Fruit fly (Drosophila melanogaster) whole organism, prepupa: ENCODE results near the gene CG9222.

ENCODE experiments used
- CG11294 ChIP-seq: fragments of 200-800 bp; sonication (Bioruptor generic); IDR thresholded peaks from 2 replicates; pipeline ENCODE4 v1.3.6; 2022; ENCODE audit warnings: missing biosample characterization, missing genetic modification characterization
- CG6163 ChIP-seq: fragments of 200-800 bp; sonication (Bioruptor generic); IDR thresholded peaks from 3 replicates; pipeline ENCODE4 v1.3.6; 2022; ENCODE audit warnings: missing biosample characterization, missing genetic modification characterization
- CG6792 ChIP-seq: fragments of 200-800 bp; sonication (Bioruptor generic); optimal IDR thresholded peaks from 3 replicates; lab custom pipeline; 2016; ENCODE audit warnings: missing biosample characterization, missing genetic modification characterization
- CG8119 ChIP-seq: fragments of 200-800 bp; sonication (Bioruptor generic); IDR thresholded peaks from 3 replicates; pipeline ENCODE4 v1.3.6; 2022; ENCODE audit warnings: missing biosample characterization, missing genetic modification characterization
- CG8632 ChIP-seq: fragments of 200-800 bp; sonication (Bioruptor generic); optimal IDR thresholded peaks from 3 replicates; lab custom pipeline; 2016; ENCODE audit warnings: missing biosample characterization, missing genetic modification characterization
- Eip78C ChIP-seq: fragments of 200-800 bp; sonication (Bioruptor generic); peaks from one replicate; lab custom pipeline; 2016; ENCODE audit warnings: missing biosample characterization, missing genetic modification characterization
- Eip93F ChIP-seq: fragments of 200-800 bp; sonication (Bioruptor generic); optimal IDR thresholded peaks from 2 replicates; lab custom pipeline; 2016; ENCODE audit warnings: missing biosample characterization, mild to moderate bottlenecking, missing genetic modification characterization
- Ets21C ChIP-seq: fragments of 200-800 bp; sonication (Bioruptor generic); optimal IDR thresholded peaks from 3 replicates; lab custom pipeline; 2016; ENCODE audit warnings: missing biosample characterization, missing genetic modification characterization
- Hr38 ChIP-seq: sonication (Bioruptor generic); optimal IDR thresholded peaks from 2 replicates; lab custom pipeline; 2016; ENCODE audit warnings: missing biosample characterization, missing genetic modification characterization
- Lpt ChIP-seq: fragments of 200-800 bp; sonication (Bioruptor generic); optimal IDR thresholded peaks from 3 replicates; lab custom pipeline; 2016; ENCODE audit warnings: missing biosample characterization, missing genetic modification characterization
- Met ChIP-seq: fragments of 200-800 bp; sonication (Bioruptor generic); optimal IDR thresholded peaks from 3 replicates; lab custom pipeline; 2016; ENCODE audit warnings: missing biosample characterization, missing genetic modification characterization
- achi ChIP-seq: fragments of 200-800 bp; sonication (Bioruptor generic); optimal IDR thresholded peaks from 3 replicates; lab custom pipeline; 2016; ENCODE audit warnings: missing biosample characterization, missing genetic modification characterization
- dac ChIP-seq: fragments of 200-800 bp; sonication (Bioruptor generic); optimal IDR thresholded peaks from 2 replicates; lab custom pipeline; 2017; ENCODE audit warnings: missing biosample characterization, mild to moderate bottlenecking, missing genetic modification characterization
- lz ChIP-seq: fragments of 200-800 bp; sonication (Bioruptor generic); optimal IDR thresholded peaks from 3 replicates; lab custom pipeline; 2016; ENCODE audit warnings: missing biosample characterization, missing genetic modification characterization
- salr ChIP-seq, 2 experiments: fragments of 200-800 bp; sonication (Bioruptor generic); optimal IDR thresholded peaks; 3 replicates each; lab custom pipeline; 2016 to 2018; ENCODE audit warnings: missing biosample characterization in 2 of 2, missing genetic modification characterization in 2 of 2, mild to moderate bottlenecking in 1 of 2
- spab ChIP-seq: fragments of 200-800 bp; sonication (Bioruptor generic); optimal IDR thresholded peaks from 2 replicates; lab custom pipeline; 2017; ENCODE audit warnings: missing biosample characterization, mild to moderate bottlenecking, missing genetic modification characterization, missing genetic modification reagents
- vri ChIP-seq: fragments of 200-800 bp; sonication (Bioruptor generic); optimal IDR thresholded peaks from 3 replicates; lab custom pipeline; 2016; ENCODE audit warnings: missing biosample characterization, mild to moderate bottlenecking, missing genetic modification characterization

Gene CG9222

DNA sequence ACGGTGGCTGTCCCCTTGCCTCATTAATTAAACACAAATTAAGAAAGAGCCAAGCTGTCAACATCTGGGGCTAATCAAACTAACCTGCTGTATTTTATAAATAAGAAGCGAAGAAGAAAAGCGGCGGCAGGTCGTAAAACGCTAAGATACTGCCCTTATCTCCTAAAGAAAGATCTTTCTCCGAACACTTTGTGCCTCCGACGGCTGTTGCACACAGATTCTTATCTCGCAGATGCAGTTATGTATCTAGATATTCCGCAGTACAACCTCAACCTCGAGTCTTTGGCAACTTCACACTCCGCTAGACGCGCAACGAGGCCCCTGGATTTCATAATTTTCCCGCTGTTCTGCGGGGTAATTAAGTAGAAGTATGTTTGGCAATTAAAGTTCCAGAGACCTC lies 49.2 kb downstream of the CG9222 start:
- TF ChIP-seq achi (GFP tag; lab: Kevin White, UChicago) (no peak), Met (GFP tag; lab: Kevin White, UChicago) (no peak), CG6792 (GFP tag; lab: Kevin White, UChicago) (no peak), salr (GFP tag; optimal IDR thresholded peaks at IDR 0.05; lab: Kevin White, UChicago) (no peak), dac (GFP tag; lab: Kevin White, UChicago) (no peak), Eip93F (GFP tag; lab: Kevin White, UChicago) (no peak), spab (GFP tag; lab: Kevin White, UChicago) (no peak), CG8119 (no peak), CG11294 (GFP tag; lab: Robert Waterston, UW) (no peak), CG8632 (GFP tag; lab: Kevin White, UChicago) (no peak), Lpt (no peak), vri (GFP tag; lab: Kevin White, UChicago) (no peak), Hr38 (GFP tag; lab: Kevin White, UChicago) (no peak), lz (GFP tag; lab: Kevin White, UChicago) (no peak), Ets21C (GFP tag; lab: Kevin White, UChicago) (no peak), Eip78C (GFP tag; lab: Kevin White, UChicago) (no peak), CG6163 (no peak)
